Worm (Caenorhabditis elegans) whole organism, L1 larva: ENCODE measurements around the gene Y47D3A.21.
A peak's percentile ranks its signal among the peaks of the same experiment; 100 is the strongest.

Source experiments
- C34B4.2 ChIP-seq: sonication (generic microtip); optimal IDR thresholded peaks from 2 replicates; lab custom pipeline; 2017; ENCODE audit warnings: mild to moderate bottlenecking, missing genetic modification characterization, missing compliant biosample characterization
- F16B12.6 ChIP-seq: fragments of 150-350 bp; optimal IDR thresholded peaks from 2 replicates; lab custom pipeline; 2014; ENCODE audit warnings: missing biosample characterization, missing genetic modification characterization
- Y116A8C.19 ChIP-seq: sonication (generic microtip); optimal IDR thresholded peaks from 2 replicates; lab custom pipeline; 2016; ENCODE audit warnings: missing compliant biosample characterization, missing genetic modification characterization, borderline replicate concordance
- aha-1 ChIP-seq: fragments of 150-350 bp; optimal IDR thresholded peaks from 2 replicates; lab custom pipeline; 2014; ENCODE audit warnings: missing biosample characterization, missing genetic modification characterization
- aly-2 ChIP-seq: fragments of 150-350 bp; optimal IDR thresholded peaks from 2 replicates; lab custom pipeline; 2014; ENCODE audit warnings: missing biosample characterization, missing genetic modification characterization
- blmp-1 ChIP-seq: fragments of 150-350 bp; optimal IDR thresholded peaks from 2 replicates; lab custom pipeline; 2014; ENCODE audit warnings: missing biosample characterization, missing genetic modification characterization
- ceh-63 ChIP-seq: fragments of 200-800 bp; sonication (Bioruptor generic); optimal IDR thresholded peaks from 2 replicates; lab custom pipeline; 2018; ENCODE audit warnings: mild to moderate bottlenecking, missing genetic modification characterization, missing compliant biosample characterization
- ceh-8 ChIP-seq: fragments of 200-800 bp; sonication (Bioruptor generic); optimal IDR thresholded peaks from 2 replicates; lab custom pipeline; 2018; ENCODE audit warnings: mild to moderate bottlenecking, missing genetic modification characterization, moderate library complexity, missing compliant biosample characterization
- ceh-88 ChIP-seq: fragments of 200-800 bp; sonication (Bioruptor generic); IDR thresholded peaks from 2 replicates; pipeline ENCODE4 v1.3.6; 2022; ENCODE audit warnings: missing genetic modification characterization, missing compliant biosample characterization
- ces-1 ChIP-seq: fragments of 150-350 bp; optimal IDR thresholded peaks from 2 replicates; lab custom pipeline; 2014; ENCODE audit warnings: missing biosample characterization, missing genetic modification reagents, missing genetic modification characterization
- efl-1 ChIP-seq, 4 experiments: fragments of 150-350 bp; optimal IDR thresholded peaks in 3 of 4; peaks in 1 of 4; 1 replicate in 1 of 4; 2 replicates in 3 of 4; lab custom pipeline; 2014; ENCODE audit warnings: missing biosample characterization in 2 of 4, missing genetic modification characterization in 2 of 4, missing genetic modification reagents in 2 of 4
- egl-13 ChIP-seq: sonication (generic microtip); optimal IDR thresholded peaks from 2 replicates; lab custom pipeline; 2016; ENCODE audit warnings: missing genotype, missing genetic modification reagents, missing genetic modification characterization, missing compliant biosample characterization
- ets-5 ChIP-seq: fragments of 200-800 bp; sonication (Bioruptor generic); IDR thresholded peaks from 2 replicates; pipeline ENCODE4 v1.3.6; 2022; ENCODE audit warnings: missing genetic modification characterization, missing compliant biosample characterization
- fkh-10 ChIP-seq: sonication (generic microtip); optimal IDR thresholded peaks from 2 replicates; lab custom pipeline; 2017; ENCODE audit warnings: missing biosample characterization, missing genetic modification reagents, missing genetic modification characterization
- fkh-4 ChIP-seq: sonication (generic microtip); optimal IDR thresholded peaks from 2 replicates; lab custom pipeline; 2016; ENCODE audit warnings: missing compliant biosample characterization, missing genetic modification characterization, borderline replicate concordance
- fkh-8 ChIP-seq: sonication (generic microtip); optimal IDR thresholded peaks from 2 replicates; lab custom pipeline; 2016; ENCODE audit warnings: mild to moderate bottlenecking, missing genetic modification characterization, missing compliant biosample characterization
- grh-1 ChIP-seq: fragments of 200-800 bp; sonication (Bioruptor generic); IDR thresholded peaks from 2 replicates; pipeline ENCODE4 v1.3.6; 2022; ENCODE audit warnings: missing genetic modification reagents, missing genetic modification characterization, missing compliant biosample characterization
- hlh-17 ChIP-seq: fragments of 200-800 bp; sonication (Bioruptor generic); optimal IDR thresholded peaks from 2 replicates; lab custom pipeline; 2018; ENCODE audit warnings: missing genetic modification characterization, mild to moderate bottlenecking, missing compliant biosample characterization, moderate library complexity, borderline replicate concordance
- hpl-2 ChIP-seq: fragments of 150-350 bp; optimal IDR thresholded peaks from 2 replicates; lab custom pipeline; 2014; ENCODE audit warnings: missing biosample characterization, missing genetic modification reagents, missing genetic modification characterization
- irx-1 ChIP-seq: sonication (generic microtip); optimal IDR thresholded peaks from 2 replicates; lab custom pipeline; 2016; ENCODE audit warnings: missing genetic modification characterization, missing compliant biosample characterization
- isw-1 ChIP-seq: fragments of 200-800 bp; sonication (Bioruptor generic); IDR thresholded peaks from 2 replicates; pipeline ENCODE4 v1.3.6; 2022; ENCODE audit warnings: missing genetic modification characterization, missing compliant biosample characterization
- lin-39 ChIP-seq: fragments of 150-350 bp; optimal IDR thresholded peaks from 2 replicates; lab custom pipeline; 2014; ENCODE audit warnings: missing biosample characterization, missing genetic modification reagents, missing genetic modification characterization
- lir-3 ChIP-seq: sonication (generic microtip); optimal IDR thresholded peaks from 2 replicates; lab custom pipeline; 2016; ENCODE audit warnings: mild to moderate bottlenecking, missing genetic modification characterization, moderate library complexity, missing compliant biosample characterization; ENCODE audit not compliant: poor library complexity
- lsy-2 ChIP-seq, 2 experiments: fragments of 150-350 bp; optimal IDR thresholded peaks; 2 replicates each; lab custom pipeline; 2014; ENCODE audit warnings: missing biosample characterization in 2 of 2, missing genetic modification characterization in 2 of 2
- mab-9 ChIP-seq: fragments of 200-800 bp; sonication (Bioruptor generic); IDR thresholded peaks from 2 replicates; pipeline ENCODE4 v1.3.6; 2022; ENCODE audit warnings: missing genetic modification reagents, missing genetic modification characterization, missing compliant biosample characterization
- mdl-1 ChIP-seq, 2 experiments: fragments of 150-350 bp; optimal IDR thresholded peaks; 2 replicates each; lab custom pipeline; 2014 to 2017; ENCODE audit warnings: missing biosample characterization in 2 of 2, missing genetic modification characterization in 2 of 2, inconsistent platforms in 1 of 2
- mef-2 ChIP-seq: fragments of 150-350 bp; optimal IDR thresholded peaks from 2 replicates; lab custom pipeline; 2014; ENCODE audit warnings: missing biosample characterization, missing genetic modification characterization
- mep-1 ChIP-seq: fragments of 150-350 bp; optimal IDR thresholded peaks from 2 replicates; lab custom pipeline; 2014; ENCODE audit warnings: missing biosample characterization, missing genetic modification characterization
- nhr-12 ChIP-seq: sonication (generic microtip); optimal IDR thresholded peaks from 2 replicates; lab custom pipeline; 2017; ENCODE audit warnings: missing biosample characterization, missing genetic modification characterization
- nhr-19 ChIP-seq: fragments of 200-800 bp; sonication (Bioruptor generic); conservative IDR thresholded peaks from 2 replicates; pipeline ENCODE4 v1.3.6; 2022; ENCODE audit warnings: missing genetic modification characterization, missing compliant biosample characterization
- nhr-28 ChIP-seq: fragments of 150-350 bp; optimal IDR thresholded peaks from 2 replicates; lab custom pipeline; 2014; ENCODE audit warnings: missing biosample characterization, missing genetic modification characterization
- nhr-47 ChIP-seq: sonication (generic microtip); optimal IDR thresholded peaks from 2 replicates; lab custom pipeline; 2016; ENCODE audit warnings: mild to moderate bottlenecking, missing genetic modification characterization, moderate library complexity, missing compliant biosample characterization
- nhr-71 ChIP-seq: sonication (generic microtip); optimal IDR thresholded peaks from 2 replicates; lab custom pipeline; 2016; ENCODE audit warnings: mild to moderate bottlenecking, missing genetic modification characterization, moderate library complexity, missing compliant biosample characterization
- nhr-76 ChIP-seq: sonication (generic microtip); optimal IDR thresholded peaks from 2 replicates; lab custom pipeline; 2017; ENCODE audit warnings: missing biosample characterization, missing genetic modification characterization
- nhr-77 ChIP-seq: fragments of 150-350 bp; optimal IDR thresholded peaks from 2 replicates; lab custom pipeline; 2014; ENCODE audit warnings: missing biosample characterization, missing genetic modification characterization
- nhr-84 ChIP-seq: sonication (generic microtip); optimal IDR thresholded peaks from 2 replicates; lab custom pipeline; 2017; ENCODE audit warnings: missing biosample characterization, missing genetic modification characterization
- nhr-85 ChIP-seq: sonication (generic microtip); peaks from one replicate; lab custom pipeline; 2016; ENCODE audit warnings: missing genetic modification characterization, inconsistent platforms, missing compliant biosample characterization
- nhr-90 ChIP-seq: sonication (generic microtip); optimal IDR thresholded peaks from 2 replicates; lab custom pipeline; 2016; ENCODE audit warnings: mild to moderate bottlenecking, missing genetic modification characterization, missing compliant biosample characterization; ENCODE audit not compliant: poor library complexity
- pqm-1 ChIP-seq: sonication (generic microtip); optimal IDR thresholded peaks from 3 replicates; lab custom pipeline; 2017; ENCODE audit warnings: missing biosample characterization, missing genetic modification characterization
- sox-4 ChIP-seq: sonication (generic microtip); optimal IDR thresholded peaks from 2 replicates; lab custom pipeline; 2016; ENCODE audit warnings: missing genetic modification characterization, missing compliant biosample characterization
- sptf-1 ChIP-seq: fragments of 150-350 bp; optimal IDR thresholded peaks from 2 replicates; lab custom pipeline; 2014; ENCODE audit warnings: missing biosample characterization, missing genetic modification characterization
- swsn-7 ChIP-seq: sonication (generic microtip); optimal IDR thresholded peaks from 2 replicates; lab custom pipeline; 2016; ENCODE audit warnings: missing genetic modification characterization, missing compliant biosample characterization
- tbx-2 ChIP-seq: sonication (generic microtip); optimal IDR thresholded peaks from 2 replicates; lab custom pipeline; 2016; ENCODE audit warnings: missing genetic modification characterization, missing compliant biosample characterization
- tlp-1 ChIP-seq: fragments of 150-350 bp; optimal IDR thresholded peaks from 2 replicates; lab custom pipeline; 2014; ENCODE audit warnings: missing biosample characterization, missing genetic modification characterization
- unc-30 ChIP-seq: sonication (generic microtip); optimal IDR thresholded peaks from 2 replicates; lab custom pipeline; 2017; ENCODE audit warnings: missing biosample characterization, missing genetic modification characterization
- unc-62 ChIP-seq: fragments of 150-350 bp; optimal IDR thresholded peaks from 2 replicates; lab custom pipeline; 2014; ENCODE audit warnings: missing biosample characterization, missing genetic modification reagents, missing genetic modification characterization
- unc-86 ChIP-seq: sonication (generic microtip); optimal IDR thresholded peaks from 2 replicates; lab custom pipeline; 2016; ENCODE audit warnings: missing genetic modification characterization, missing compliant biosample characterization
- unc-98 ChIP-seq: fragments of 200-800 bp; sonication (Bioruptor generic); IDR thresholded peaks from 2 replicates; pipeline ENCODE4 v1.3.6; 2022; ENCODE audit warnings: missing genetic modification characterization, missing compliant biosample characterization
- vab-15 ChIP-seq: sonication (generic microtip); optimal IDR thresholded peaks from 2 replicates; lab custom pipeline; 2017; ENCODE audit warnings: missing genotype, mild to moderate bottlenecking, missing genetic modification characterization, missing compliant biosample characterization
- xbp-1 ChIP-seq: sonication (generic microtip); optimal IDR thresholded peaks from 2 replicates; lab custom pipeline; 2016; ENCODE audit warnings: missing genetic modification characterization, missing compliant biosample characterization
- zag-1 ChIP-seq: fragments of 150-350 bp; optimal IDR thresholded peaks from 2 replicates; lab custom pipeline; 2014; ENCODE audit warnings: missing biosample characterization, missing genetic modification characterization

The Y47D3A.21 gene

DNA sequence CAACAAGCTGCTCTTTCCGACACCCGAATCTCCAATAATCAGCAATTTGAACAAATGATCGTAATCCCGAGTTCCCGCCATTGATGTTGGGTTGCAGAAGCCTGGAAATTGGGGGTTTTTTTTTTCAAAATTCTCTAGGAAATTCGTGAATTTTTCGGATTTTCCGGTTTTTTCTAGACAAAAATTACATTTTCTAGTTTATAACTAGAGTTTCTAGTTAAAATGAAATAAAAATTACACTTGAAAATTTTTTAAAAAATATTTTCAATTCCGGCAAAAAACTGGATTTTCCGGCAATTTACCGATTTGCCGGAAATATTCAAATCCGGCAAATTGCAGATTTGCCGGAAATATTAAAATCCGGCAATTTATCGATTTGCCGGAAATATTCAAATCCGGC lies 32.7 kb upstream of the Y47D3A.21 start, which contains the start of gene rab-35:
rab-35 (minus strand) TSS at position 101 of the 400 bp plus-strand sequence.
- TF ChIP-seq hpl-2 (GFP tag; lab: Kevin White, UChicago) (no peak), C34B4.2 (tag; lab: Kevin White, UChicago) (no peak), swsn-7 (tag; lab: Kevin White, UChicago) (no peak), nhr-28 (no peak), ceh-88 (GFP tag; lab: Robert Waterston, UW) (no peak), nhr-85 (peak; percentile 9), xbp-1 (tag; lab: Kevin White, UChicago) (no peak)

DNA sequence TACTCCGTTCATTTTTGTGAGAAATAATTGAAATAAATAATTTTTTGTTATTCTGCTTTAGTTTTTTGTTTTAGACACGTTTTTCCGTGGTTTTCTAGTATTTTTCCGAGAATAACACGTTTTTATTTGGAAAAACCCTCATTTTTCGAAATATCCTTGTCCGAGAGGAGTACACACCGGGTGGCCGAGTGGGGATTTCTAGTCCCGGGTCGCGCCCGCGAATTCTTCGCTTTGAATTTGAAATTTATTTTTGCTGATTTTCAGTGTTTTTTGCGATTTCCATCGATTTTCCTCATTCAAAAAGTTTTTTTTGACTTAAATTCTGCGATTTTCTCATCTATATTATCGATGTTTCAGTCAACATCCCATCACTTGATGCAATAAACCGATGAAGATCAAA lies 11.8 kb upstream of the Y47D3A.21 start, which contains the start of the genes gly-9, mib-1 and smc-3:
gly-9 (minus strand) TSS at position 27 of the 400 bp plus-strand sequence.
mib-1 (minus strand) TSS at position 123 of the 400 bp plus-strand sequence.
smc-3 (plus strand) TSS at position 351 of the 400 bp plus-strand sequence.
- no peak for TF ChIP-seq zag-1
- peak; percentile 90 for TF ChIP-seq irx-1 (tag; lab: Kevin White, UChicago)
- TF ChIP-seq pqm-1 (tag; lab: Kevin White, UChicago) = no peak
- TF ChIP-seq nhr-77 (tag; lab: Kevin White, UChicago) = peak; percentile 17
- peak; percentile 92 for TF ChIP-seq tbx-2
- TF ChIP-seq lir-3 (tag; lab: Kevin White, UChicago) = peak; percentile 96
- peak; percentile 91 for TF ChIP-seq nhr-90 (tag; lab: Kevin White, UChicago)
- TF ChIP-seq nhr-12 (tag; lab: Kevin White, UChicago) = no peak
- peak; percentile 73 for TF ChIP-seq unc-86 (tag; lab: Kevin White, UChicago)
- peak; percentile 82 to 89 for TF ChIP-seq efl-1 (optimal IDR thresholded peaks at IDR 0.05; lab: Kevin White, UChicago)
- peak; percentile 91 to 98 for TF ChIP-seq efl-1 (GFP tag; optimal IDR thresholded peaks at IDR 0.05 in 1 of 2; lab: Kevin White, UChicago)
- peak; percentile 57 for TF ChIP-seq F16B12.6 (tag; lab: Kevin White, UChicago)
- TF ChIP-seq tlp-1 (tag; lab: Kevin White, UChicago) = no peak
- peak; percentile 90 for TF ChIP-seq nhr-47 (tag; lab: Kevin White, UChicago)
- no peak for TF ChIP-seq nhr-28
- TF ChIP-seq mab-9 = peak; percentile 73
- TF ChIP-seq lsy-2 (tag; optimal IDR thresholded peaks at IDR 0.05; lab: Kevin White, UChicago) = peak; percentile 77 to 78
- peak; percentile 90 for TF ChIP-seq nhr-71 (tag; lab: Kevin White, UChicago)
- no peak for TF ChIP-seq unc-62 (GFP tag; lab: Kevin White, UChicago)
- TF ChIP-seq fkh-8 = peak; percentile 82
- TF ChIP-seq swsn-7 (tag; lab: Kevin White, UChicago) = peak; percentile 81
- TF ChIP-seq unc-30 (tag; lab: Kevin White, UChicago) = no peak
- TF ChIP-seq sptf-1 (tag; lab: Kevin White, UChicago) = no peak
- TF ChIP-seq nhr-84 (tag; lab: Kevin White, UChicago) = no peak
- no peak for TF ChIP-seq fkh-10 (GFP tag; lab: Kevin White, UChicago)
- TF ChIP-seq mdl-1 (tag; optimal IDR thresholded peaks at IDR 0.05; lab: Kevin White, UChicago) = peak in 1 of 2 experiments; percentile 51
- TF ChIP-seq isw-1 (GFP tag; lab: Robert Waterston, UW) = peak; percentile 73
- no peak for TF ChIP-seq hpl-2 (GFP tag; lab: Kevin White, UChicago)
- no peak for TF ChIP-seq mef-2 (tag; lab: Kevin White, UChicago)
- peak; percentile 19 for TF ChIP-seq ceh-63 (GFP tag; lab: Kevin White, UChicago)
- TF ChIP-seq egl-13 (tag; lab: Kevin White, UChicago) = peak; percentile 89
- no peak for TF ChIP-seq nhr-76 (tag; lab: Kevin White, UChicago)
- no peak for TF ChIP-seq lin-39 (tag; lab: Kevin White, UChicago)
- TF ChIP-seq fkh-4 = peak; percentile 96
- TF ChIP-seq unc-98 = peak; percentile 85
- no peak for TF ChIP-seq aha-1 (tag; lab: Kevin White, UChicago)
- peak; percentile 54 for TF ChIP-seq Y116A8C.19 (tag; lab: Kevin White, UChicago)
- TF ChIP-seq ceh-8 = peak; percentile 29
- TF ChIP-seq aly-2 (tag; lab: Kevin White, UChicago) = no peak
- peak; percentile 50; the same call in 1 of the 2 replicates for TF ChIP-seq ceh-88 (GFP tag; lab: Robert Waterston, UW)
- TF ChIP-seq ets-5 (GFP tag; lab: Robert Waterston, UW) = no peak
- TF ChIP-seq nhr-85 = peak; percentile 94
- peak; percentile 89 for TF ChIP-seq sox-4 (tag; lab: Kevin White, UChicago)
- peak; percentile 84 for TF ChIP-seq mep-1 (tag; lab: Kevin White, UChicago)
- TF ChIP-seq nhr-19 (GFP tag; lab: Robert Waterston, UW) = peak; percentile 78
- TF ChIP-seq hlh-17 = no peak
- no peak for TF ChIP-seq grh-1 (GFP tag; lab: Robert Waterston, UW)
- no peak for TF ChIP-seq ces-1
- peak; percentile 59 for TF ChIP-seq vab-15
- TF ChIP-seq blmp-1 (tag; lab: Kevin White, UChicago) = peak; percentile 51
